Worm (Caenorhabditis elegans) whole organism, young adult: ENCODE measurements around the gene rsp-1.

Experiments
- ama-1 ChIP-seq, 3 experiments: fragments of 150-350 bp in 1 of 3; sonication (generic microtip) in 2 of 3; optimal IDR thresholded peaks; 2 replicates each; lab custom pipeline; 2014 to 2018; ENCODE audit warnings: missing biosample characterization in 2 of 3, missing genetic modification characterization in 2 of 3, missing genetic modification reagents in 2 of 3
- attf-3 ChIP-seq: fragments of 200-800 bp; sonication (Bioruptor generic); conservative IDR thresholded peaks from 2 replicates; pipeline ENCODE4 v1.3.6; 2022; ENCODE audit warnings: missing genetic modification reagents, missing genetic modification characterization, missing compliant biosample characterization
- ceh-58 ChIP-seq: fragments of 200-800 bp; sonication (Bioruptor generic); IDR thresholded peaks from 2 replicates; pipeline ENCODE4 v1.3.6; 2022; ENCODE audit warnings: missing genetic modification characterization, missing compliant biosample characterization
- ceh-91 ChIP-seq: fragments of 200-800 bp; sonication (Bioruptor generic); IDR thresholded peaks from 2 replicates; pipeline ENCODE4 v1.3.6; 2022; ENCODE audit warnings: missing genetic modification reagents, missing genetic modification characterization, missing compliant biosample characterization
- egrh-3 ChIP-seq: fragments of 200-800 bp; sonication (Bioruptor generic); IDR thresholded peaks from 2 replicates; pipeline ENCODE4 v1.3.6; 2022; ENCODE audit warnings: missing genetic modification reagents, missing genetic modification characterization, missing compliant biosample characterization
- him-1 ChIP-seq: sonication (generic microtip); optimal IDR thresholded peaks from 2 replicates; lab custom pipeline; 2016; ENCODE audit warnings: missing genotype, missing genetic modification reagents, missing genetic modification characterization, missing compliant biosample characterization
- hsf-1 ChIP-seq: fragments of 200-800 bp; sonication (Bioruptor generic); IDR thresholded peaks from 2 replicates; pipeline ENCODE4 v1.3.6; 2022; ENCODE audit warnings: missing genetic modification reagents, missing genetic modification characterization, missing compliant biosample characterization
- lsl-1 ChIP-seq: fragments of 200-800 bp; sonication (Bioruptor generic); optimal IDR thresholded peaks from 2 replicates; lab custom pipeline; 2018; ENCODE audit warnings: mild to moderate bottlenecking, missing genetic modification characterization, moderate library complexity, missing compliant biosample characterization
- rpc-1 ChIP-seq, 2 experiments: fragments of 150-350 bp in 1 of 2; sonication (generic microtip) in 1 of 2; optimal IDR thresholded peaks; 2 replicates each; lab custom pipeline; 2014 to 2018; ENCODE audit warnings: missing biosample characterization in 1 of 2, missing genetic modification characterization in 1 of 2, missing genetic modification reagents in 1 of 2, missing genotype in 1 of 2
- snpc-1.1 ChIP-seq: sonication (generic microtip); optimal IDR thresholded peaks from 2 replicates; lab custom pipeline; 2017; ENCODE audit warnings: missing genetic modification characterization, mild to moderate bottlenecking, missing compliant biosample characterization, antibody characterized with exemption, moderate library complexity, missing genotype, missing genetic modification reagents; ENCODE audit not compliant: insufficient read depth
- snpc-3.4 ChIP-seq: sonication (generic microtip); optimal IDR thresholded peaks from 2 replicates; lab custom pipeline; 2017; ENCODE audit warnings: missing genetic modification characterization, mild to moderate bottlenecking, missing compliant biosample characterization, antibody characterized with exemption, moderate library complexity, missing genotype, missing genetic modification reagents
- unc-130 ChIP-seq: sonication (generic microtip); optimal IDR thresholded peaks from 2 replicates; lab custom pipeline; 2016; ENCODE audit warnings: missing genetic modification reagents, missing genetic modification characterization, missing compliant biosample characterization
- zfh-2 ChIP-seq: fragments of 200-800 bp; sonication (Bioruptor generic); conservative IDR thresholded peaks from 2 replicates; pipeline ENCODE4 v1.3.6; 2022; ENCODE audit warnings: missing genetic modification reagents, missing genetic modification characterization, missing compliant biosample characterization

DNA sequence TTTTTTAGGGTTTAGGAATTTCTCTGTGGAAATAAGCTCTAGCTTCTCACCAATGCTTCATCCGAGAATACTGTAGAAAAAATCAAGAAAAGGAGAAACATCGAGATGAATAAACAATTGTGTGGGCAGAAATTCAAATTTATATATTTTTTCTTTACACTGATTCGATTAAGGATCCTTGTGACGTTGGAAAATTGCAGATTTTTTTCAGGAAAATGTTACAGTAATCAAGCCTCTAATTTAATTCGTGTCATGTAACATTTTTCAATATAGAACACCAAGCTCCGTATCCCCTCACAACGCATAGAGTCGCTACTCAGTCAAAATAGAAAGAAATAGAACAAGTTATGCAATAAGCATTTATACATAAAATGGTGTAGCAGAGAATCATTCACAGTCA, 23.2 kb downstream of the rsp-1 start, which contains the start of gene W02B12.16:
- TF ChIP-seq hsf-1 (no peak), lsl-1 (no peak), attf-3 (no peak), snpc-3.4 (tag; lab: Kevin White, UChicago) (no peak), zfh-2 (GFP tag; lab: Robert Waterston, UW) (no peak), rpc-1 (optimal IDR thresholded peaks at IDR 0.05; lab: Kevin White, UChicago) (no peak), rpc-1 (tag; optimal IDR thresholded peaks at IDR 0.05; lab: Kevin White, UChicago) (no peak), snpc-1.1 (tag; lab: Kevin White, UChicago) (no peak), ceh-91 (GFP tag; lab: Robert Waterston, UW) (no peak), egrh-3 (no peak), ceh-58 (GFP tag; lab: Robert Waterston, UW) (no peak), unc-130 (GFP tag; lab: Kevin White, UChicago) (no peak), him-1 (no peak), ama-1 (optimal IDR thresholded peaks at IDR 0.05; lab: Kevin White, UChicago) (no peak), ama-1 (GFP tag; optimal IDR thresholded peaks at IDR 0.05; lab: Kevin White, UChicago) (no peak)
